Fruit fly (Drosophila melanogaster) whole organism, embryonic: ENCODE measurements around the gene Vps52.
A peak's percentile ranks its signal among the peaks of the same experiment; 100 is the strongest.

Experiments
- ATbp ChIP-seq: fragments of 200-800 bp; sonication (Bioruptor generic); optimal IDR thresholded peaks from 2 replicates; lab custom pipeline; 2017; ENCODE audit warnings: missing biosample characterization, mild to moderate bottlenecking, missing genetic modification characterization, missing genetic modification reagents
- CG10267 ChIP-seq: fragments of 200-800 bp; sonication (Bioruptor generic); optimal IDR thresholded peaks from 2 replicates; lab custom pipeline; 2018; ENCODE audit warnings: missing biosample characterization, mild to moderate bottlenecking, missing genetic modification characterization, moderate library complexity
- CG10543 ChIP-seq: fragments of 200-800 bp; sonication (Bioruptor generic); optimal IDR thresholded peaks from 3 replicates; lab custom pipeline; 2017; ENCODE audit warnings: missing biosample characterization, mild to moderate bottlenecking, missing genetic modification characterization, moderate library complexity
- CG14710 ChIP-seq: fragments of 200-800 bp; sonication (Bioruptor generic); optimal IDR thresholded peaks from 3 replicates; lab custom pipeline; 2019; ENCODE audit warnings: missing biosample characterization, mild to moderate bottlenecking, missing genetic modification characterization, moderate library complexity
- CG14860 ChIP-seq: fragments of 200-800 bp; sonication (Bioruptor generic); IDR thresholded peaks from 3 replicates; pipeline ENCODE4 v1.3.6; 2022; ENCODE audit warnings: missing biosample characterization, missing genetic modification characterization; ENCODE audit not compliant: partially characterized antibody
- CG15073 ChIP-seq: fragments of 200-800 bp; sonication (Bioruptor generic); optimal IDR thresholded peaks from 2 replicates; lab custom pipeline; 2016; ENCODE audit warnings: missing biosample characterization, missing genetic modification characterization
- CG1529 ChIP-seq: fragments of 200-800 bp; sonication (Bioruptor generic); optimal IDR thresholded peaks from 3 replicates; lab custom pipeline; 2018; ENCODE audit warnings: missing biosample characterization, missing genetic modification characterization
- CG17359 ChIP-seq: fragments of 200-800 bp; sonication (Bioruptor generic); optimal IDR thresholded peaks from 3 replicates; lab custom pipeline; 2018; ENCODE audit warnings: missing biosample characterization, mild to moderate bottlenecking, missing genetic modification characterization, moderate library complexity
- CG17385 ChIP-seq: fragments of 200-800 bp; sonication (Bioruptor generic); optimal IDR thresholded peaks from 3 replicates; lab custom pipeline; 2018; ENCODE audit warnings: missing biosample characterization, mild to moderate bottlenecking, missing genetic modification characterization
- CG2120 ChIP-seq: fragments of 200-800 bp; sonication (Bioruptor generic); optimal IDR thresholded peaks from 3 replicates; lab custom pipeline; 2016; ENCODE audit warnings: missing biosample characterization, missing genetic modification characterization
- CG2678 ChIP-seq: fragments of 200-800 bp; sonication (Bioruptor generic); optimal IDR thresholded peaks from 3 replicates; lab custom pipeline; 2019; ENCODE audit warnings: missing biosample characterization, mild to moderate bottlenecking, missing genetic modification characterization, moderate library complexity
- CG32767 ChIP-seq: fragments of 200-800 bp; sonication (Bioruptor generic); IDR thresholded peaks from 2 replicates; pipeline ENCODE4 v1.3.6; 2022; ENCODE audit warnings: missing biosample characterization, missing genetic modification characterization
- CG33557 ChIP-seq: fragments of 200-800 bp; sonication (Bioruptor generic); optimal IDR thresholded peaks from 2 replicates; lab custom pipeline; 2019; ENCODE audit warnings: missing biosample characterization, mild to moderate bottlenecking, missing genetic modification characterization, moderate library complexity
- CG4404 ChIP-seq: fragments of 200-800 bp; sonication (Bioruptor generic); IDR thresholded peaks from 2 replicates; pipeline ENCODE4 v1.3.6; 2022; ENCODE audit warnings: missing biosample characterization, missing genetic modification characterization
- CG6854 ChIP-seq: fragments of 200-800 bp; sonication (Bioruptor generic); optimal IDR thresholded peaks from 3 replicates; lab custom pipeline; 2017; ENCODE audit warnings: missing biosample characterization, mild to moderate bottlenecking, missing genetic modification characterization
- CG7745 ChIP-seq: fragments of 200-800 bp; sonication (Bioruptor generic); optimal IDR thresholded peaks from 2 replicates; lab custom pipeline; 2018; ENCODE audit warnings: missing biosample characterization, mild to moderate bottlenecking, missing genetic modification characterization, moderate library complexity
- CG8290 ChIP-seq, 3 experiments: fragments of 200-800 bp; sonication (Bioruptor generic); optimal IDR thresholded peaks; 2 replicates each; lab custom pipeline; 2016 to 2019; ENCODE audit warnings: missing biosample characterization in 3 of 3, missing genetic modification characterization in 3 of 3, mild to moderate bottlenecking in 2 of 3, moderate library complexity in 1 of 3
- CrebB ChIP-seq: fragments of 200-800 bp; sonication (Bioruptor generic); optimal IDR thresholded peaks from 3 replicates; lab custom pipeline; 2018; ENCODE audit warnings: missing biosample characterization, mild to moderate bottlenecking, missing genetic modification characterization
- Doc2 ChIP-seq: fragments of 200-800 bp; sonication (Bioruptor generic); IDR thresholded peaks from 2 replicates; pipeline ENCODE4 v1.3.6; 2022; ENCODE audit warnings: missing biosample characterization, missing genetic modification characterization
- Dref ChIP-seq: fragments of 200-800 bp; sonication (Bioruptor generic); IDR thresholded peaks from 2 replicates; pipeline ENCODE4 v1.3.6; 2022; ENCODE audit warnings: missing biosample characterization, missing genetic modification characterization
- Ets97D ChIP-seq: fragments of 200-800 bp; sonication (Bioruptor generic); optimal IDR thresholded peaks from 3 replicates; lab custom pipeline; 2016; ENCODE audit warnings: missing biosample characterization, missing genetic modification characterization
- Fer3 ChIP-seq: fragments of 200-800 bp; sonication (Bioruptor generic); optimal IDR thresholded peaks from 2 replicates; lab custom pipeline; 2018; ENCODE audit warnings: missing biosample characterization, mild to moderate bottlenecking, missing genetic modification characterization, moderate library complexity
- H15 ChIP-seq: fragments of 200-800 bp; sonication (Bioruptor generic); IDR thresholded peaks from 3 replicates; pipeline ENCODE4 v1.3.6; 2022; ENCODE audit warnings: missing biosample characterization, missing genetic modification characterization
- HLH54F ChIP-seq: fragments of 200-800 bp; sonication (Bioruptor generic); optimal IDR thresholded peaks from 3 replicates; lab custom pipeline; 2016; ENCODE audit warnings: missing biosample characterization, missing genetic modification characterization
- Lim3 ChIP-seq: fragments of 200-800 bp; sonication (Bioruptor generic); IDR thresholded peaks from 2 replicates; pipeline ENCODE4 v1.3.6; 2022; ENCODE audit warnings: missing biosample characterization, missing genetic modification characterization
- Meics ChIP-seq: fragments of 200-800 bp; sonication (Bioruptor generic); optimal IDR thresholded peaks from 2 replicates; lab custom pipeline; 2017; ENCODE audit warnings: missing biosample characterization, mild to moderate bottlenecking, missing genetic modification characterization
- NfI ChIP-seq: fragments of 200-800 bp; sonication (Bioruptor generic); optimal IDR thresholded peaks from 3 replicates; lab custom pipeline; 2018; ENCODE audit warnings: missing biosample characterization, mild to moderate bottlenecking, missing genetic modification characterization, moderate library complexity
- Stat92E ChIP-seq, 3 experiments: fragments of >200 bp in 2 of 3; fragments of 200-800 bp in 1 of 3; sonication (Bioruptor generic) in 1 of 3; optimal IDR thresholded peaks; 2 replicates each; lab custom pipeline; 2017 to 2019; ENCODE audit warnings: missing biosample characterization in 3 of 3, missing genetic modification characterization in 3 of 3, mild to moderate bottlenecking in 1 of 3, moderate library complexity in 1 of 3
- Xrp1 ChIP-seq: fragments of 200-800 bp; sonication (Bioruptor generic); IDR thresholded peaks from 2 replicates; pipeline ENCODE4 v1.3.6; 2022; ENCODE audit warnings: missing biosample characterization, missing genetic modification characterization
- al ChIP-seq: fragments of 200-800 bp; sonication (Bioruptor generic); IDR thresholded peaks from 2 replicates; pipeline ENCODE4 v1.3.6; 2022; ENCODE audit warnings: missing biosample characterization, missing genetic modification characterization
- caup ChIP-seq: fragments of 200-800 bp; sonication (Bioruptor generic); optimal IDR thresholded peaks from 3 replicates; lab custom pipeline; 2017; ENCODE audit warnings: missing biosample characterization, mild to moderate bottlenecking, missing genetic modification characterization, moderate library complexity; ENCODE audit not compliant: severe bottlenecking
- chinmo ChIP-seq: fragments of 200-800 bp; sonication (Bioruptor generic); IDR thresholded peaks from 4 replicates; pipeline ENCODE4 v1.3.6; 2022; ENCODE audit warnings: missing biosample characterization, missing genetic modification characterization; ENCODE audit not compliant: partially characterized antibody
- ci ChIP-seq: fragments of 200-800 bp; sonication (Bioruptor generic); IDR thresholded peaks from 3 replicates; pipeline ENCODE4 v1.3.6; 2022; ENCODE audit warnings: missing biosample characterization, missing genetic modification characterization
- dan ChIP-seq: fragments of 200-800 bp; sonication (Bioruptor generic); IDR thresholded peaks from 2 replicates; pipeline ENCODE4 v1.3.6; 2022; ENCODE audit warnings: missing biosample characterization, missing genetic modification characterization
- emc ChIP-seq: fragments of 200-800 bp; sonication (Bioruptor generic); optimal IDR thresholded peaks from 2 replicates; lab custom pipeline; 2016; ENCODE audit warnings: missing biosample characterization, missing genetic modification characterization
- fu2 ChIP-seq: fragments of 200-800 bp; sonication (Bioruptor generic); optimal IDR thresholded peaks from 2 replicates; lab custom pipeline; 2016; ENCODE audit warnings: missing biosample characterization, missing genetic modification characterization
- gce ChIP-seq: fragments of 200-800 bp; sonication (Bioruptor generic); IDR thresholded peaks from 3 replicates; pipeline ENCODE4 v1.3.6; 2022; ENCODE audit warnings: missing biosample characterization, missing genetic modification characterization
- jing ChIP-seq: fragments of 200-800 bp; sonication (Bioruptor generic); optimal IDR thresholded peaks from 2 replicates; lab custom pipeline; 2018; ENCODE audit warnings: missing biosample characterization, mild to moderate bottlenecking, missing genetic modification characterization
- maf-S ChIP-seq: fragments of 200-800 bp; sonication (Bioruptor generic); optimal IDR thresholded peaks from 2 replicates; lab custom pipeline; 2016; ENCODE audit warnings: missing biosample characterization, missing genetic modification characterization
- mam ChIP-seq: fragments of 200-800 bp; sonication (Bioruptor generic); optimal IDR thresholded peaks from 3 replicates; lab custom pipeline; 2016; ENCODE audit warnings: missing biosample characterization, missing genetic modification characterization
- oc ChIP-seq: fragments of 200-800 bp; sonication (Bioruptor generic); optimal IDR thresholded peaks from 2 replicates; lab custom pipeline; 2018; ENCODE audit warnings: missing biosample characterization, mild to moderate bottlenecking, missing genetic modification characterization, moderate library complexity
- otp ChIP-seq: fragments of 200-800 bp; sonication (Bioruptor generic); IDR thresholded peaks from 3 replicates; pipeline ENCODE4, ENCODE4 v1.3.6; 2022; ENCODE audit warnings: missing biosample characterization, missing genetic modification characterization
- pho ChIP-seq: fragments of 200-800 bp; sonication (Bioruptor generic); optimal IDR thresholded peaks from 2 replicates; lab custom pipeline; 2016; ENCODE audit warnings: missing biosample characterization, missing genetic modification characterization
- pnt ChIP-seq: fragments of 200-800 bp; sonication (Bioruptor generic); optimal IDR thresholded peaks from 3 replicates; lab custom pipeline; 2016; ENCODE audit warnings: missing biosample characterization, missing genetic modification characterization
- tgo ChIP-seq: fragments of 200-800 bp; sonication (Bioruptor generic); IDR thresholded peaks from 3 replicates; pipeline ENCODE4 v1.3.6; 2022; ENCODE audit warnings: missing biosample characterization, missing genetic modification characterization
- tio ChIP-seq: fragments of 200-800 bp; sonication (Bioruptor generic); optimal IDR thresholded peaks from 2 replicates; lab custom pipeline; 2017; ENCODE audit warnings: missing biosample characterization, missing genetic modification characterization, inconsistent platforms
- tll ChIP-seq, 2 experiments: fragments of 200-800 bp in 1 of 2; fragments of >200 bp in 1 of 2; sonication (Bioruptor generic) in 1 of 2; optimal IDR thresholded peaks; 2 replicates each; lab custom pipeline; 2017 to 2019; ENCODE audit warnings: missing biosample characterization in 2 of 2, missing genetic modification characterization in 2 of 2, mild to moderate bottlenecking in 1 of 2, moderate library complexity in 1 of 2
- wek ChIP-seq: fragments of 200-800 bp; sonication (Bioruptor generic); optimal IDR thresholded peaks from 3 replicates; lab custom pipeline; 2018; ENCODE audit warnings: missing biosample characterization, mild to moderate bottlenecking, missing genetic modification characterization, moderate library complexity
- yki ChIP-seq: fragments of >200 bp; optimal IDR thresholded peaks from 3 replicates; lab custom pipeline; 2018

The Vps52 gene

dm6 chr2L:5546518-5547287 is 23.0 kb upstream of the Vps52 start, which contains the start of gene Oscillin (continued):
- no peak for TF ChIP-seq otp
- TF ChIP-seq CG15073: peak; percentile 12
- TF ChIP-seq emc (GFP tag; lab: Kevin White, UChicago): no peak
- peak; percentile 89 for TF ChIP-seq CG14710
- TF ChIP-seq CG32767 (GFP tag; lab: Robert Waterston, UW): peak; percentile 78
- TF ChIP-seq HLH54F (GFP tag; lab: Kevin White, UChicago): no peak
- no peak for TF ChIP-seq Stat92E (GFP tag; optimal IDR thresholded peaks at IDR 0.05; lab: Kevin White, UChicago)
- peak; percentile 47 for TF ChIP-seq CG10543 (GFP tag; lab: Kevin White, UChicago)
- no peak for TF ChIP-seq Doc2 (GFP tag; lab: Robert Waterston, UW)
- peak; percentile 72 for TF ChIP-seq H15 (GFP tag; lab: Robert Waterston, UW)
- no peak for TF ChIP-seq dan (GFP tag; lab: Robert Waterston, UW)
- peak; percentile 92 for TF ChIP-seq CG2678
- no peak for TF ChIP-seq fu2 (GFP tag; lab: Kevin White, UChicago)
- TF ChIP-seq yki (lab: Kevin White, UChicago): no peak
- TF ChIP-seq chinmo: peak; percentile 85; the same call in 3 of the 4 replicates
- TF ChIP-seq Meics (GFP tag; lab: Kevin White, UChicago): peak; percentile 86
- no peak for TF ChIP-seq Lim3
- no peak for TF ChIP-seq pnt (GFP tag; lab: Kevin White, UChicago)
- no peak for TF ChIP-seq Ets97D (GFP tag; lab: Kevin White, UChicago)
- TF ChIP-seq CrebB (tag; lab: Kevin White, UChicago): no peak
- no peak for TF ChIP-seq tio (GFP tag; lab: Kevin White, UChicago)
- peak; percentile 41 for TF ChIP-seq CG8290 (GFP tag; optimal IDR thresholded peaks at IDR 0.05; lab: Kevin White, UChicago)
- peak in 1 of 2 experiments; percentile 5 for TF ChIP-seq CG8290 (tag; optimal IDR thresholded peaks at IDR 0.05; lab: Kevin White, UChicago)
- TF ChIP-seq pho (GFP tag; lab: Kevin White, UChicago): peak; percentile 30
- peak; percentile 74 for TF ChIP-seq al (GFP tag; lab: Robert Waterston, UW)
- TF ChIP-seq CG1529 (GFP tag; lab: Kevin White, UChicago): no peak
- TF ChIP-seq jing (GFP tag; lab: Kevin White, UChicago): no peak
- TF ChIP-seq CG6854 (GFP tag; lab: Kevin White, UChicago): peak; percentile 58
- peak; percentile 91 for TF ChIP-seq CG17359 (tag; lab: Kevin White, UChicago)
- peak; percentile 93 for TF ChIP-seq CG7745 (tag; lab: Kevin White, UChicago)
- TF ChIP-seq Fer3 (tag; lab: Kevin White, UChicago): peak; percentile 82
- no peak for TF ChIP-seq wek (GFP tag; lab: Kevin White, UChicago)
- TF ChIP-seq oc: peak; percentile 87
- peak; percentile 78 for TF ChIP-seq caup
- peak; percentile 12 for TF ChIP-seq CG2120 (GFP tag; lab: Kevin White, UChicago)
- peak; percentile 41 for TF ChIP-seq mam (GFP tag; lab: Kevin White, UChicago)
- TF ChIP-seq Dref: no peak
- peak; percentile 89 for TF ChIP-seq CG17385 (GFP tag; lab: Kevin White, UChicago)
- TF ChIP-seq tll (GFP tag; optimal IDR thresholded peaks at IDR 0.05; lab: Kevin White, UChicago): no peak
- TF ChIP-seq gce (GFP tag; lab: Robert Waterston, UW): peak; percentile 91
- TF ChIP-seq CG14860 (GFP tag; lab: Robert Waterston, UW): peak; percentile 83
- TF ChIP-seq CG10267 (tag; lab: Kevin White, UChicago): peak; percentile 83
- TF ChIP-seq tgo (GFP tag; lab: Robert Waterston, UW): peak; percentile 88
- TF ChIP-seq NfI: peak; percentile 66
- no peak for TF ChIP-seq maf-S (GFP tag; lab: Kevin White, UChicago)
- peak; percentile 51; the same call in 1 of the 3 replicates for TF ChIP-seq ci (GFP tag; lab: Robert Waterston, UW)
- TF ChIP-seq CG4404: peak; percentile 45
- peak; percentile 17 for TF ChIP-seq CG33557 (GFP tag; lab: Kevin White, UChicago)
- no peak for TF ChIP-seq ATbp (GFP tag; lab: Kevin White, UChicago)
- TF ChIP-seq Xrp1 (GFP tag; lab: Robert Waterston, UW): peak; percentile 94
